Worm (Caenorhabditis elegans) whole organism, mixed stage, embryonic: ENCODE results near the gene ttr-3.

ENCODE experiments used
- M03D4.4 ChIP-seq: sonication (generic microtip); optimal IDR thresholded peaks from 2 replicates; lab custom pipeline; 2017; ENCODE audit warnings: mild to moderate bottlenecking, missing genetic modification characterization, missing compliant biosample characterization
- bed-3 ChIP-seq: fragments of 200-800 bp; sonication (Bioruptor generic); optimal IDR thresholded peaks from 3 replicates; lab custom pipeline; 2018; ENCODE audit warnings: mild to moderate bottlenecking, missing genetic modification characterization, moderate library complexity, missing compliant biosample characterization
- blmp-1 ChIP-seq: fragments of 150-350 bp; optimal IDR thresholded peaks from 2 replicates; lab custom pipeline; 2014; ENCODE audit warnings: missing biosample characterization, missing genetic modification characterization
- ceh-43 ChIP-seq: fragments of 200-800 bp; sonication (Bioruptor generic); optimal IDR thresholded peaks from 2 replicates; lab custom pipeline; 2018; ENCODE audit warnings: mild to moderate bottlenecking, missing genetic modification characterization, moderate library complexity, missing compliant biosample characterization
- ceh-83 ChIP-seq: fragments of 200-800 bp; sonication (Bioruptor generic); optimal IDR thresholded peaks from 2 replicates; lab custom pipeline; 2018; ENCODE audit warnings: mild to moderate bottlenecking, missing genetic modification characterization, missing compliant biosample characterization
- ces-1 ChIP-seq: fragments of 150-350 bp; optimal IDR thresholded peaks from 2 replicates; lab custom pipeline; 2014; ENCODE audit warnings: missing biosample characterization, missing genetic modification reagents, missing genetic modification characterization
- cnd-1 ChIP-seq: fragments of 200-800 bp; sonication (Bioruptor generic); optimal IDR thresholded peaks from 2 replicates; lab custom pipeline; 2018; ENCODE audit warnings: mild to moderate bottlenecking, missing genetic modification characterization, missing compliant biosample characterization
- elt-1 ChIP-seq: sonication (generic microtip); optimal IDR thresholded peaks from 2 replicates; lab custom pipeline; 2017; ENCODE audit warnings: missing genetic modification characterization, mild to moderate bottlenecking, missing compliant biosample characterization, antibody characterized with exemption, moderate library complexity, borderline replicate concordance; ENCODE audit not compliant: insufficient read depth
- elt-3 ChIP-seq: fragments of 150-350 bp; optimal IDR thresholded peaks from 2 replicates; lab custom pipeline; 2014; ENCODE audit warnings: missing biosample characterization, missing genetic modification characterization
- hlh-1 ChIP-seq: fragments of 150-350 bp; optimal IDR thresholded peaks from 2 replicates; lab custom pipeline; 2014; ENCODE audit warnings: missing biosample characterization, missing genetic modification reagents, missing genetic modification characterization
- lin-13 ChIP-seq: fragments of 150-350 bp; optimal IDR thresholded peaks from 2 replicates; lab custom pipeline; 2014; ENCODE audit warnings: missing biosample characterization, missing genetic modification characterization
- mep-1 ChIP-seq: fragments of 150-350 bp; optimal IDR thresholded peaks from 2 replicates; lab custom pipeline; 2017; ENCODE audit warnings: missing biosample characterization, missing genetic modification reagents, missing genetic modification characterization, inconsistent platforms
- mls-2 ChIP-seq: sonication (generic microtip); optimal IDR thresholded peaks from 2 replicates; lab custom pipeline; 2016; ENCODE audit warnings: mild to moderate bottlenecking, missing genetic modification characterization, moderate library complexity, missing compliant biosample characterization
- nhr-2 ChIP-seq: fragments of 150-350 bp; optimal IDR thresholded peaks from 2 replicates; lab custom pipeline; 2014; ENCODE audit warnings: missing biosample characterization, missing genetic modification characterization
- nhr-237 ChIP-seq: fragments of 150-350 bp; optimal IDR thresholded peaks from 2 replicates; lab custom pipeline; 2014; ENCODE audit warnings: missing biosample characterization, missing genetic modification characterization
- nhr-28 ChIP-seq: fragments of 150-350 bp; optimal IDR thresholded peaks from 2 replicates; lab custom pipeline; 2014; ENCODE audit warnings: missing biosample characterization, missing genetic modification characterization
- sem-2 ChIP-seq: fragments of 200-800 bp; sonication (Bioruptor generic); optimal IDR thresholded peaks from 2 replicates; lab custom pipeline; 2018; ENCODE audit warnings: mild to moderate bottlenecking, missing genetic modification characterization, missing compliant biosample characterization
- snpc-4 ChIP-seq: fragments of 150-350 bp; optimal IDR thresholded peaks from 2 replicates; lab custom pipeline; 2014; ENCODE audit warnings: missing biosample characterization, missing genetic modification characterization
- sptf-1 ChIP-seq: sonication (generic microtip); optimal IDR thresholded peaks from 2 replicates; lab custom pipeline; 2017; ENCODE audit warnings: mild to moderate bottlenecking, missing genetic modification characterization, moderate library complexity, missing compliant biosample characterization
- tbx-8 ChIP-seq: fragments of 200-800 bp; sonication (Bioruptor generic); optimal IDR thresholded peaks from 2 replicates; lab custom pipeline; 2018; ENCODE audit warnings: mild to moderate bottlenecking, missing genetic modification characterization, moderate library complexity, missing compliant biosample characterization
- unc-120 ChIP-seq: sonication (generic microtip); optimal IDR thresholded peaks from 2 replicates; lab custom pipeline; 2017; ENCODE audit warnings: missing genetic modification characterization, missing compliant biosample characterization; ENCODE audit not compliant: poor library complexity, severe bottlenecking
- unc-39 ChIP-seq: fragments of 150-350 bp; optimal IDR thresholded peaks from 2 replicates; lab custom pipeline; 2014; ENCODE audit warnings: missing biosample characterization, missing genetic modification characterization
- unc-62 ChIP-seq: fragments of 150-350 bp; optimal IDR thresholded peaks from 2 replicates; lab custom pipeline; 2014; ENCODE audit warnings: missing biosample characterization, missing genetic modification reagents, missing genetic modification characterization
- zip-8 ChIP-seq: fragments of 150-350 bp; optimal IDR thresholded peaks from 2 replicates; lab custom pipeline; 2014; ENCODE audit warnings: missing biosample characterization, missing genetic modification characterization

The ttr-3 gene

ce11 chrIII:9926650-9927049 is at the start of gene ttr-3:
Gene ttr-3, minus strand, starts transcription at chrIII:9926750.
- TF ChIP-seq nhr-28 (tag; lab: Kevin White, UChicago): no peak
- TF ChIP-seq, all 35 proteins: peak for 0

DNA sequence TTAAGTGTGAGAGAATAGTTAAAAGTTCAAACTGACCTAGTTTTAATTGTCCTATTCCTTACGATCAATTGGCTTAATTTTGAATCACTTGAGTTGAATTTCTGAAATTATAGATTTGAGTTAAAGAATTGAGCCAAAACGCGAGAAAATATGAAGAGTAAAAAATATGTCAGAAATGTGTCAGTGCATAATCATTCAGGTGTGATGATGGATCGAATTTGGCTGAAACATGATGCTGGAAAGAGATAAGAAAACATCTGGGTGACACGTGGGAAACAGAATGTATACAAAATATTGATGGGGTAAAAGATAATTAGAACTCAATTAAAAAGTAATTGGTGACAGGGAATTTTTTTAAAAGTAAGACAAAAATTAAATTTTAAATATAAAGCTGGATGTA is 47.2 kb upstream of the ttr-3 start, which contains the start of gene R10E12.2:
Gene R10E12.2, minus strand, starts transcription at position 101 of the 400 bp plus-strand sequence.
- TF ChIP-seq zip-8 (tag; lab: Kevin White, UChicago): no peak
- TF ChIP-seq nhr-237: no peak
- TF ChIP-seq blmp-1: no peak
- no peak for TF ChIP-seq unc-62 (GFP tag; lab: Kevin White, UChicago)
- no peak for TF ChIP-seq snpc-4 (tag; lab: Kevin White, UChicago)
- no peak for TF ChIP-seq sptf-1 (tag; lab: Kevin White, UChicago)
- no peak for TF ChIP-seq mls-2 (tag; lab: Kevin White, UChicago)
- TF ChIP-seq unc-39 (tag; lab: Kevin White, UChicago): no peak
- TF ChIP-seq lin-13 (tag; lab: Kevin White, UChicago): no peak
- no peak for TF ChIP-seq elt-3 (tag; lab: Kevin White, UChicago)
- no peak for TF ChIP-seq sem-2 (GFP tag; lab: Kevin White, UChicago)
- TF ChIP-seq bed-3: no peak
- TF ChIP-seq, all 35 proteins: peak for 0

DNA sequence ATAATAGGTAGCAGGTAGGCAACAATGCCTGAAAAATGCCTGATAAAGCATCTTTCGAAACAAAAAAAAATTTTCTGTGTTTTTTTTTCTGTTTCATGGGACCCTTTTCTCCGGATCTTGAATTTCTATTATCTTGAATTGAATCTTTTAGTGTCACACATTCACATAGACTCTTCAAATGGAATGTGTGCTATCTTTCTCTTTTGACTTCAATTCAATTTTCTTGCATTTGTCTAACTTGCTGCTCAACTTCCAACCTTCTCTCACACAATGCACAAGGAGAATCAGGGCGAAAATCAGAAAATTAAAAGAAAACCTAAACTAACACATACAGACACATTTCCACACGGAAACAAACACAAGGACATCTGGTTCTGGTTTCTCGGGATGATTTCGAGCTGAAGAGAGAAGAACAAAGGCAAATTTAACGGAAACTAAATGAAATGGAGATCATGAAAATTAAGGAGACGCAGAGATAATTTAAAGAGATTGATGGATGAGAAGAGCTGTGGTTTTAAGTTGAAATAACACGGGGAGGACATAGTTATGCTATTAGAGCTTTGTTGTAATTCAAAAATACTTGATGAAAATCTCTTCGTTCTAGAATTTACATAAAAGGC is 45.8 kb upstream of the ttr-3 start:
- TF ChIP-seq unc-120 (no peak), mls-2 (tag; lab: Kevin White, UChicago) (no peak), ces-1 (peak; percentile 66)

ce11 chrIII:9969371-9969770 is 42.8 kb upstream of the ttr-3 start:
- TF ChIP-seq elt-1 (tag; lab: Kevin White, UChicago): no peak
- TF ChIP-seq mep-1: no peak
- TF ChIP-seq mls-2 (tag; lab: Kevin White, UChicago): no peak
- peak; percentile 77 for TF ChIP-seq nhr-2 (tag; lab: Kevin White, UChicago)
- no peak for TF ChIP-seq tbx-8

DNA sequence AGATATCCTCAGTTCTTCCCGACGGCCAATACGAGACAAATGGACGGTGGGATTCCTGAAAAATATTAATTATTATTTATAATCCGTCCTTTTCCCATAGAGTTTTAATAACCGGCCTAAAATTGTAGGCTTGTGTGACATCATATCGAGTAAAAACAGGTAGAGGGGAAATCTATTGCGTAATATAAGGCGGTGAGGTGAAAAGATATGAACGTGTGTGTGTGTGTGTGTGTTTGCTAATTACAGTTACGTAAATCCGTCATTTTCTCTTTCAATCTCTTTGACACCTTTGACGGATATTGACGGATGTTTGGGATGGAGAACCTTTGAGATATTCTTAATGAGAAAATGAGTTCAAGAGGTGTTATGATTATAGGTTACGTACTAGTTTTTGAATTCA is 38.9 kb upstream of the ttr-3 start:
- TF ChIP-seq nhr-2 (tag; lab: Kevin White, UChicago): peak; percentile 92
- no peak for TF ChIP-seq snpc-4 (tag; lab: Kevin White, UChicago)
- no peak for TF ChIP-seq M03D4.4 (tag; lab: Kevin White, UChicago)
- TF ChIP-seq cnd-1 (tag; lab: Kevin White, UChicago): peak; percentile 13
- no peak for TF ChIP-seq nhr-28 (tag; lab: Kevin White, UChicago)
- TF ChIP-seq mls-2 (tag; lab: Kevin White, UChicago): peak; percentile 12
- TF ChIP-seq unc-62 (GFP tag; lab: Kevin White, UChicago): peak; percentile 65
- peak; percentile 99 for TF ChIP-seq zip-8 (tag; lab: Kevin White, UChicago)
- peak; percentile 32 for TF ChIP-seq ceh-43 (GFP tag; lab: Kevin White, UChicago)
- peak; percentile 8 for TF ChIP-seq nhr-237
- no peak for TF ChIP-seq elt-1 (tag; lab: Kevin White, UChicago)
- TF ChIP-seq, all 35 proteins: peak for 7

DNA sequence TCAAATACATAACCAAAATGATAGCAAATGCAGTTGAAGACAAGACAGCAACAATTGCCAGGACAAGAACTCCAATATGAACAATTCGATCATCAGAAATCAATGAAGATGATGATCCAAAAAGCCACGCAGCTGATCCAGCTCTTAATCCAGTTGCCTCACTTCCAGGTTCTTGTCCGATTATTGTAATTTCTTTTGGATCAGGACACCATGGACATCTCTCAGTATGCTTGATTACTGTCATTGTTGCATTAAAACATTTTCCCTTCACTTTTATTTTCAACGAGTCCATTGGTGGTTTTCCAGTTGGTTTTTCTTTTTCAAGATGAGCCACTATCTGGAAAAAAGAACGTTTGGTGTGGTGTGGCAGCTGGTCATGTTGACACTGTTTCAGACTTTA is 37.9 kb upstream of the ttr-3 start:
- no peak for TF ChIP-seq hlh-1 (tag; lab: Kevin White, UChicago)

DNA sequence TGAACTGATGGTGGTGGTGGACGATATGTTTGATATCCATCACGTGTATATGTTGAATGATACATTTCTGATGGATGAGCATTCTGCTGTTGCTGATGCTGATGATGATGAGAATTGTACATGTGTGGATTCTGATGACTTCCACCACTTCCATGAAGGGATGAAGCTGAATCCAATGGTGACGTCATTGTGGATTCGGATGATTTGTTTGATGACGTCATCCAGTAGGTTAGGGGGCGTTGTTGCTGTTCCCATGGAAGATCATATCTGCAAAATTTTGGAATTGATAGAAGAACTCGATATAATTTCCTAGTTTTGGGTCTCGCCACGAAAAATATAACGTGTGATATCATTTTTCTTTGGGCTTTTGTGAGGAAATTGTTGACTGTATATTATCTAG is 36.9 kb upstream of the ttr-3 start:
- TF ChIP-seq zip-8 (tag; lab: Kevin White, UChicago) (peak; percentile 97), unc-120 (no peak), tbx-8 (no peak), ceh-83 (no peak)
